Worm (Caenorhabditis elegans) whole organism, young adult: ENCODE measurements around the gene Y116F11B.17.

ENCODE experiments used
- B0035.1 ChIP-seq: sonication (generic microtip); optimal IDR thresholded peaks from 2 replicates; lab custom pipeline; 2016; ENCODE audit warnings: missing genetic modification characterization, mild to moderate bottlenecking, missing compliant biosample characterization, missing genotype, missing genetic modification reagents
- C06A6.2 ChIP-seq: fragments of 200-800 bp; sonication (Bioruptor generic); conservative IDR thresholded peaks from 2 replicates; pipeline ENCODE4 v1.3.6; 2022; ENCODE audit warnings: missing genetic modification characterization, missing compliant biosample characterization
- F10E7.11 ChIP-seq: sonication (generic microtip); optimal IDR thresholded peaks from 2 replicates; lab custom pipeline; 2017; ENCODE audit warnings: mild to moderate bottlenecking, missing genetic modification characterization, moderate library complexity, missing compliant biosample characterization
- F22D6.2 ChIP-seq: sonication (generic microtip); optimal IDR thresholded peaks from 2 replicates; lab custom pipeline; 2016; ENCODE audit warnings: mild to moderate bottlenecking, missing genetic modification characterization, missing compliant biosample characterization
- F23B12.7 ChIP-seq: sonication (generic microtip); optimal IDR thresholded peaks from 2 replicates; lab custom pipeline; 2017; ENCODE audit warnings: missing genetic modification characterization, mild to moderate bottlenecking, missing compliant biosample characterization, antibody characterized with exemption, moderate library complexity; ENCODE audit not compliant: insufficient read depth
- F39B2.1 ChIP-seq: fragments of 200-800 bp; sonication (Bioruptor generic); IDR thresholded peaks from 2 replicates; pipeline ENCODE4 v1.3.6; 2022; ENCODE audit warnings: missing genetic modification reagents, missing genetic modification characterization, missing compliant biosample characterization
- F55B11.4 ChIP-seq: sonication (generic microtip); optimal IDR thresholded peaks from 2 replicates; lab custom pipeline; 2016; ENCODE audit warnings: missing compliant biosample characterization, missing genetic modification characterization, borderline replicate concordance; ENCODE audit not compliant: insufficient read depth
- Y53F4B.3 ChIP-seq: fragments of 200-800 bp; sonication (Bioruptor generic); IDR thresholded peaks from 2 replicates; pipeline ENCODE4 v1.3.6; 2022; ENCODE audit warnings: missing genetic modification reagents, missing genetic modification characterization, missing compliant biosample characterization
- Y53G8AR.9 ChIP-seq: fragments of 200-800 bp; sonication (Bioruptor generic); conservative IDR thresholded peaks from 2 replicates; pipeline ENCODE4 v1.3.6; 2022; ENCODE audit warnings: missing genetic modification reagents, missing genetic modification characterization, missing compliant biosample characterization
- Y56A3A.18 ChIP-seq: fragments of 200-800 bp; sonication (Bioruptor generic); IDR thresholded peaks from 2 replicates; pipeline ENCODE4 v1.3.6; 2022; ENCODE audit warnings: missing genetic modification reagents, missing genetic modification characterization, missing compliant biosample characterization
- Y79H2A.3 ChIP-seq: fragments of 200-800 bp; sonication (Bioruptor generic); conservative IDR thresholded peaks from 2 replicates; pipeline ENCODE4 v1.3.6; 2022; ENCODE audit warnings: missing genetic modification reagents, missing genetic modification characterization, missing compliant biosample characterization
- atf-7 ChIP-seq: sonication (generic microtip); optimal IDR thresholded peaks from 2 replicates; lab custom pipeline; 2017; ENCODE audit warnings: mild to moderate bottlenecking, missing genetic modification characterization, missing compliant biosample characterization
- athp-1 ChIP-seq: sonication (generic microtip); optimal IDR thresholded peaks from 2 replicates; lab custom pipeline; 2017; ENCODE audit warnings: mild to moderate bottlenecking, missing genetic modification characterization, missing compliant biosample characterization
- ccch-3 ChIP-seq: fragments of 200-800 bp; sonication (Bioruptor generic); optimal IDR thresholded peaks from 2 replicates; lab custom pipeline; 2018; ENCODE audit warnings: mild to moderate bottlenecking, missing genetic modification characterization, missing compliant biosample characterization
- ceh-100 ChIP-seq: fragments of 200-800 bp; sonication (Bioruptor generic); IDR thresholded peaks from 2 replicates; pipeline ENCODE4 v1.3.6; 2022; ENCODE audit warnings: missing genetic modification reagents, missing genetic modification characterization, missing compliant biosample characterization
- ceh-58 ChIP-seq: fragments of 200-800 bp; sonication (Bioruptor generic); IDR thresholded peaks from 2 replicates; pipeline ENCODE4 v1.3.6; 2022; ENCODE audit warnings: missing genetic modification characterization, missing compliant biosample characterization
- egl-18 ChIP-seq: fragments of 200-800 bp; sonication (Bioruptor generic); IDR thresholded peaks from 2 replicates; pipeline ENCODE4 v1.3.6; 2022; ENCODE audit warnings: missing genetic modification reagents, missing genetic modification characterization, missing compliant biosample characterization
- egl-44 ChIP-seq: fragments of 200-800 bp; sonication (Bioruptor generic); IDR thresholded peaks from 2 replicates; pipeline ENCODE4 v1.3.6; 2022; ENCODE audit warnings: missing genetic modification reagents, missing genetic modification characterization, missing compliant biosample characterization
- egrh-3 ChIP-seq: fragments of 200-800 bp; sonication (Bioruptor generic); IDR thresholded peaks from 2 replicates; pipeline ENCODE4 v1.3.6; 2022; ENCODE audit warnings: missing genetic modification reagents, missing genetic modification characterization, missing compliant biosample characterization
- fkh-3 ChIP-seq: sonication (generic microtip); optimal IDR thresholded peaks from 2 replicates; lab custom pipeline; 2016; ENCODE audit warnings: mild to moderate bottlenecking, missing genetic modification characterization, missing compliant biosample characterization
- him-1 ChIP-seq: sonication (generic microtip); optimal IDR thresholded peaks from 2 replicates; lab custom pipeline; 2016; ENCODE audit warnings: missing genotype, missing genetic modification reagents, missing genetic modification characterization, missing compliant biosample characterization
- hlh-26 ChIP-seq: fragments of 200-800 bp; sonication (Bioruptor generic); conservative IDR thresholded peaks from 2 replicates; pipeline ENCODE4 v1.3.6; 2022; ENCODE audit warnings: missing genetic modification reagents, missing genetic modification characterization, missing compliant biosample characterization
- hmg-1.2 ChIP-seq: fragments of 200-800 bp; sonication (Bioruptor generic); IDR thresholded peaks from 2 replicates; pipeline ENCODE4 v1.3.6; 2022; ENCODE audit warnings: missing genetic modification reagents, missing genetic modification characterization, missing compliant biosample characterization
- hrde-1 ChIP-seq: sonication (generic microtip); optimal IDR thresholded peaks from 2 replicates; lab custom pipeline; 2016; ENCODE audit warnings: missing genetic modification characterization, mild to moderate bottlenecking, missing compliant biosample characterization, moderate library complexity, missing genotype, missing genetic modification reagents, borderline replicate concordance
- let-526 ChIP-seq: fragments of 200-800 bp; sonication (Bioruptor generic); IDR thresholded peaks from 2 replicates; pipeline ENCODE4 v1.3.6; 2022; ENCODE audit warnings: missing genetic modification reagents, missing genetic modification characterization, missing compliant biosample characterization
- madf-3 ChIP-seq: fragments of 200-800 bp; sonication (Bioruptor generic); IDR thresholded peaks from 2 replicates; pipeline ENCODE4 v1.3.6; 2022; ENCODE audit warnings: missing genetic modification reagents, missing genetic modification characterization, missing compliant biosample characterization
- madf-8 ChIP-seq: fragments of 200-800 bp; sonication (Bioruptor generic); conservative IDR thresholded peaks from 2 replicates; pipeline ENCODE4 v1.3.6; 2022; ENCODE audit warnings: missing genetic modification reagents, missing genetic modification characterization, missing compliant biosample characterization
- mxl-1 ChIP-seq: sonication (generic microtip); optimal IDR thresholded peaks from 2 replicates; lab custom pipeline; 2016; ENCODE audit warnings: missing genetic modification characterization, missing compliant biosample characterization
- nfya-2 ChIP-seq: fragments of 200-800 bp; sonication (Bioruptor generic); IDR thresholded peaks from 2 replicates; pipeline ENCODE4 v1.3.6; 2022; ENCODE audit warnings: missing genetic modification reagents, missing genetic modification characterization, missing compliant biosample characterization
- nhr-120 ChIP-seq: fragments of 200-800 bp; sonication (Bioruptor generic); IDR thresholded peaks from 2 replicates; pipeline ENCODE4 v1.3.6; 2022; ENCODE audit warnings: missing genetic modification characterization, missing compliant biosample characterization
- nhr-179 ChIP-seq: sonication (generic microtip); optimal IDR thresholded peaks from 2 replicates; lab custom pipeline; 2016; ENCODE audit warnings: mild to moderate bottlenecking, missing genetic modification characterization, missing compliant biosample characterization
- pbrm-1 ChIP-seq: fragments of 200-800 bp; sonication (Bioruptor generic); IDR thresholded peaks from 2 replicates; pipeline ENCODE4 v1.3.6; 2022; ENCODE audit warnings: missing genetic modification reagents, missing genetic modification characterization, missing compliant biosample characterization
- rcor-1 ChIP-seq: fragments of 200-800 bp; sonication (Bioruptor generic); IDR thresholded peaks from 2 replicates; pipeline ENCODE4 v1.3.6; 2022; ENCODE audit warnings: missing genetic modification reagents, missing genetic modification characterization, missing compliant biosample characterization
- repo-1 ChIP-seq: sonication (generic microtip); optimal IDR thresholded peaks from 2 replicates; lab custom pipeline; 2017; ENCODE audit warnings: mild to moderate bottlenecking, missing genetic modification characterization, missing compliant biosample characterization
- rpc-1 ChIP-seq, 2 experiments: fragments of 150-350 bp in 1 of 2; sonication (generic microtip) in 1 of 2; optimal IDR thresholded peaks; 2 replicates each; lab custom pipeline; 2014 to 2018; ENCODE audit warnings: missing biosample characterization in 1 of 2, missing genetic modification characterization in 1 of 2, missing genetic modification reagents in 1 of 2, missing genotype in 1 of 2
- sdz-38 ChIP-seq: sonication (generic microtip); optimal IDR thresholded peaks from 2 replicates; lab custom pipeline; 2016; ENCODE audit warnings: missing genotype, missing genetic modification characterization, missing compliant biosample characterization
- snpc-4 ChIP-seq, 5 experiments: fragments of 150-350 bp in 1 of 5; sonication (generic microtip) in 4 of 5; optimal IDR thresholded peaks; 2 replicates each; lab custom pipeline; 2014 to 2018; ENCODE audit warnings: missing genetic modification characterization in 5 of 5, missing biosample characterization in 3 of 5, antibody characterized with exemption in 2 of 5, mild to moderate bottlenecking in 2 of 5, missing compliant biosample characterization in 2 of 5, missing genotype in 2 of 5, moderate library complexity in 2 of 5, missing genetic modification reagents in 1 of 5
- somi-1 ChIP-seq: fragments of 200-800 bp; sonication (Bioruptor generic); optimal IDR thresholded peaks from 2 replicates; lab custom pipeline; 2018; ENCODE audit warnings: mild to moderate bottlenecking, missing genetic modification characterization, missing compliant biosample characterization
- tbx-9 ChIP-seq: sonication (generic microtip); optimal IDR thresholded peaks from 2 replicates; lab custom pipeline; 2016; ENCODE audit warnings: borderline replicate concordance, missing genetic modification characterization, inconsistent platforms, missing compliant biosample characterization
- tlf-1 ChIP-seq: fragments of 200-800 bp; sonication (Bioruptor generic); optimal IDR thresholded peaks from 2 replicates; lab custom pipeline; 2018; ENCODE audit warnings: mild to moderate bottlenecking, missing genetic modification characterization, missing compliant biosample characterization
- unc-130 ChIP-seq: sonication (generic microtip); optimal IDR thresholded peaks from 2 replicates; lab custom pipeline; 2016; ENCODE audit warnings: missing genetic modification reagents, missing genetic modification characterization, missing compliant biosample characterization
- ztf-25 ChIP-seq: fragments of 200-800 bp; sonication (Bioruptor generic); IDR thresholded peaks from 2 replicates; pipeline ENCODE4 v1.3.6; 2022; ENCODE audit warnings: missing genetic modification reagents, missing genetic modification characterization, missing compliant biosample characterization
- ztf-6 ChIP-seq: fragments of 200-800 bp; sonication (Bioruptor generic); IDR thresholded peaks from 2 replicates; pipeline ENCODE4 v1.3.6; 2022; ENCODE audit warnings: missing genetic modification reagents, missing genetic modification characterization, missing compliant biosample characterization

Gene Y116F11B.17

DNA sequence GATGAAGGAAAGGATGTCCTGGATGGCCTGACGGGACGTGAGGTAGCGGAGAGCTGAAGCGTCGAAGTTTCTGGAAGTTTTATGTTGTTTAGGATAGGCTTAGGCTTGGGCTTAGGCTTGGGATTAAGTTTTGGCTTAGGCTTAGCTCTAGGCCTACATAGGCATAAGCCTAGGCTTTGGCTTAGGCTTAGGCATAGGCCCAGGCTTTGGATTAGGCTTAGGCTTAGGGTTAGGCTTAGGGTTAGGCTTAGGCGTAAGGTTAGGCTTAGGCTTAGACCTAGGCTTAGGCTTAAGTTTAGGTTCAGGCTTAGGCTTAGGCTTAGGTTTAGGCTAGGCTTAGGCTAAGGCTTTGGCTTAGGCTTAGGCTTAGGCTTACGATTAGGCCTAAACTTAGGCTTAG, 7.2 kb upstream of the Y116F11B.17 start:
- no peak for TF ChIP-seq ztf-25
- TF ChIP-seq rcor-1 (GFP tag; lab: Robert Waterston, UW), result no peak

- TF ChIP-seq sdz-38 (tag; lab: Kevin White, UChicago) (no peak), C06A6.2 (GFP tag; lab: Robert Waterston, UW) (no peak), B0035.1 (tag; lab: Kevin White, UChicago) (no peak), athp-1 (tag; lab: Kevin White, UChicago) (no peak), snpc-4 (GFP tag; optimal IDR thresholded peaks at IDR 0.05; lab: Kevin White, UChicago) (no peak), snpc-4 (tag; optimal IDR thresholded peaks at IDR 0.05; lab: Kevin White, UChicago) (no peak), him-1 (tag; lab: Kevin White, UChicago) (no peak), nhr-179 (no peak), hmg-1.2 (GFP tag; lab: Robert Waterston, UW) (no peak), Y53G8AR.9 (GFP tag; lab: Robert Waterston, UW) (no peak), tlf-1 (GFP tag; lab: Kevin White, UChicago) (no peak), nfya-2 (GFP tag; lab: Robert Waterston, UW) (no peak), madf-3 (GFP tag; lab: Robert Waterston, UW) (no peak), hrde-1 (tag; lab: Kevin White, UChicago) (no peak), repo-1 (tag; lab: Kevin White, UChicago) (no peak), rcor-1 (GFP tag; lab: Robert Waterston, UW) (no peak), F55B11.4 (tag; lab: Kevin White, UChicago) (no peak)
These were observed 5.5 kb upstream of the Y116F11B.17 start for ce11 chrV:19827481-19827880.

DNA sequence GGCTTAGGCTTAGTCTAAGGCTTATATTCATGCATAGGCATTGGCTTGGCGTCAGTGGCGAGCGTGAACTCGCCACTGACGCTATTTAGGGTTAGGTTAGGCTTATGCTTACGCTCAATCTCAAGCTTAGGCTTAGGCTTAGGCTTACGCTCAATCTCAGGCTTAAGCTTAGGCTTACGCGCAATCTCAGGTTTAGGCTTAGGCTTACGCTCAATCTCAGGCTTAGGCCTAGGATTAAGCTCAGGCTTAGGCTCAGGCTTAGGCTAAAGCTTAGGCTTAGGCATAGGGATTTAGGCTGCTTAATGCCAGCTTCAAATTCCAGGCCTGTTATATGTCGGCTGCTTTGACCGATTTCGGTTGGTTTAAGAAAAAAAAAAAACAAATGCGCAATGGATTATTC, 1.8 kb downstream of the Y116F11B.17 start:
- TF ChIP-seq pbrm-1 (GFP tag; lab: Robert Waterston, UW) (no peak), hlh-26 (no peak), unc-130 (GFP tag; lab: Kevin White, UChicago) (no peak), F39B2.1 (GFP tag; lab: Robert Waterston, UW) (no peak), ceh-58 (no peak), athp-1 (tag; lab: Kevin White, UChicago) (no peak), F23B12.7 (tag; lab: Kevin White, UChicago) (no peak), madf-8 (GFP tag; lab: Robert Waterston, UW) (no peak), tbx-9 (tag; lab: Kevin White, UChicago) (no peak), Y53F4B.3 (GFP tag; lab: Robert Waterston, UW) (no peak), Y56A3A.18 (GFP tag; lab: Robert Waterston, UW) (no peak), ceh-100 (GFP tag; lab: Robert Waterston, UW) (no peak), ztf-6 (no peak), F22D6.2 (no peak)

DNA sequence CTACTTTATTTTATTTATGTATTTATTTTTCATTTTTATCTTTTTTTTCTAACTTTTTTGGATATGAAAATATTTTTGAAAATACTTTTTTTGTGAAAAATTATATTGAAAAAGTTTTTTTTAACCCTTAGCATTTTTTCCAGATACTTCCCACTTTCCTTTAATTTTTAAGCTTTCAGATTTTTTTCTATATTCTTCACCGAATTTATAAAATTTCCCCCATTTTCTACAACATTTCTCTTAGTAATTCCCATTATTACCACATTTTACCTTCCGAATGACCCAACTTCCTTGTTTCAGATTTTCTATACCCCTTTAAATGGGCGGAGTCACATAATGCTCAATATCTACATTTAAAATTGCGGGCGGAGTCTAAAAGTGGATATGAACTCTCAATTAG, 7.2 kb downstream of the Y116F11B.17 start, which contains the start of gene daf-28:
daf-28 (plus strand) TSS at position 301 of the 400 bp plus-strand sequence.
- TF ChIP-seq F22D6.2 (no peak), fkh-3 (tag; lab: Kevin White, UChicago) (no peak), egrh-3 (GFP tag; lab: Robert Waterston, UW) (no peak), hmg-1.2 (GFP tag; lab: Robert Waterston, UW) (no peak), F10E7.11 (tag; lab: Kevin White, UChicago) (no peak), egl-18 (GFP tag; lab: Robert Waterston, UW) (no peak), egl-44 (GFP tag; lab: Robert Waterston, UW) (no peak), hrde-1 (tag; lab: Kevin White, UChicago) (no peak), ccch-3 (GFP tag; lab: Kevin White, UChicago) (no peak), atf-7 (tag; lab: Kevin White, UChicago) (no peak), snpc-4 (GFP tag; optimal IDR thresholded peaks at IDR 0.05; lab: Kevin White, UChicago) (no peak), snpc-4 (tag; optimal IDR thresholded peaks at IDR 0.05; lab: Kevin White, UChicago) (no peak), ceh-58 (no peak), nhr-120 (GFP tag; lab: Robert Waterston, UW) (no peak), Y79H2A.3 (GFP tag; lab: Robert Waterston, UW) (no peak), somi-1 (no peak), rpc-1 (optimal IDR thresholded peaks at IDR 0.05; lab: Kevin White, UChicago) (no peak), rpc-1 (tag; optimal IDR thresholded peaks at IDR 0.05; lab: Kevin White, UChicago) (no peak), mxl-1 (tag; lab: Kevin White, UChicago) (no peak), let-526 (GFP tag; lab: Robert Waterston, UW) (no peak)
- TF ChIP-seq, all 124 proteins: peak for 0
